Worm (Caenorhabditis elegans) whole organism, late embryonic: Measurements from ENCODE around the gene sre-30.

ENCODE experiments used
- ama-1 ChIP-seq: fragments of 150-350 bp; optimal IDR thresholded peaks from 2 replicates; lab custom pipeline; 2014
- ceh-9 ChIP-seq: sonication (generic microtip); optimal IDR thresholded peaks from 2 replicates; lab custom pipeline; 2016; ENCODE audit warnings: mild to moderate bottlenecking, missing genetic modification characterization, inconsistent platforms, missing compliant biosample characterization
- nhr-11 ChIP-seq: fragments of 150-350 bp; optimal IDR thresholded peaks from 2 replicates; lab custom pipeline; 2014; ENCODE audit warnings: missing biosample characterization, missing genetic modification characterization

- TF ChIP-seq nhr-11 (tag; lab: Kevin White, UChicago) = no peak
- TF ChIP-seq ama-1 = no peak
- TF ChIP-seq ceh-9 (tag; lab: Kevin White, UChicago) = no peak
Measured at ce11 chrII:12436717-12437116, 30.4 kb upstream of the sre-30 start.
